Fruit fly (Drosophila melanogaster): ENCODE results near the gene prage.
A peak's percentile ranks its signal among the peaks of the same experiment; 100 is the strongest.

Gene prage

dm6 chrX:1873515-1874126 is 100.1 kb downstream of the prage start, which contains the start of the genes Pgam5 and Vps26 (continued):
- TF ChIP-seq sd (tag; optimal IDR thresholded peaks at IDR 0.05) (peak; percentile 76), bsh (GFP tag; optimal IDR thresholded peaks at IDR 0.05) (no peak), Ets97D (GFP tag; optimal IDR thresholded peaks at IDR 0.05) (peak; percentile 49), slou (GFP tag; optimal IDR thresholded peaks at IDR 0.05) (no peak), CG5180 (GFP tag; optimal IDR thresholded peaks at IDR 0.05) (no peak), CG31224 (GFP tag; IDR thresholded peaks at IDR 0.05) (no peak), CG10366 (GFP tag; IDR thresholded peaks at IDR 0.05) (no peak), mirr (GFP tag; optimal IDR thresholded peaks at IDR 0.05) (no peak), Nf-YA (GFP tag; IDR thresholded peaks at IDR 0.05) (no peak), CG2202 (tag; optimal IDR thresholded peaks at IDR 0.05) (no peak), cato (GFP tag; optimal IDR thresholded peaks at IDR 0.05; ENCODE audit: borderline replicate concordance) (no peak), CG42726 (GFP tag; IDR thresholded peaks at IDR 0.05; ENCODE audit: partially characterized antibody) (no peak), onecut (GFP tag; IDR thresholded peaks at IDR 0.05) (no peak), gsb-n (tag; optimal IDR thresholded peaks at IDR 0.05) (peak; percentile 71), CG2678 (tag; optimal IDR thresholded peaks at IDR 0.05) (no peak), CG17385 (GFP tag; optimal IDR thresholded peaks at IDR 0.05) (peak; percentile 95), MBD-R2 (GFP tag; IDR thresholded peaks at IDR 0.05) (peak; percentile 22), CG7357 (GFP tag; IDR thresholded peaks at IDR 0.05) (no peak), CG2116 (GFP tag; optimal IDR thresholded peaks at IDR 0.05) (peak; percentile 30), CG11093 (GFP tag; IDR thresholded peaks at IDR 0.05) (no peak), CG34224 (GFP tag; IDR thresholded peaks at IDR 0.05; ENCODE audit: partially characterized antibody) (no peak), croc (GFP tag; conservative IDR thresholded peaks at IDR 0.05) (no peak), CG12236 (GFP tag; optimal IDR thresholded peaks at IDR 0.05) (no peak), Sry-δ (GFP tag; optimal IDR thresholded peaks at IDR 0.05) (peak; percentile 38), YL-1 (GFP tag; optimal IDR thresholded peaks at IDR 0.05) (peak; percentile 72), CG4854 (GFP tag; optimal IDR thresholded peaks at IDR 0.05) (no peak), her (GFP tag; optimal IDR thresholded peaks at IDR 0.05) (no peak), CkIIα-i1 (GFP tag; IDR thresholded peaks at IDR 0.05) (no peak), GATAe (GFP tag; conservative IDR thresholded peaks at IDR 0.05) (no peak), prd (optimal IDR thresholded peaks at IDR 0.05) (no peak), prd (GFP tag; IDR thresholded peaks at IDR 0.05) (no peak), Nf-YB (GFP tag; optimal IDR thresholded peaks at IDR 0.05) (no peak), zen (tag; optimal IDR thresholded peaks at IDR 0.05) (peak; percentile 26), wor (GFP tag; IDR thresholded peaks at IDR 0.05) (no peak), CG12769 (tag; optimal IDR thresholded peaks at IDR 0.05) (no peak), CG32767 (GFP tag; IDR thresholded peaks at IDR 0.05) (no peak), tio (GFP tag; optimal IDR thresholded peaks at IDR 0.05) (no peak), knrl (GFP tag; IDR thresholded peaks at IDR 0.05; ENCODE audit: partially characterized antibody) (no peak), Bteb2 (GFP tag; optimal IDR thresholded peaks at IDR 0.05) (no peak), Hmr (GFP tag; optimal IDR thresholded peaks at IDR 0.05) (no peak), sug (tag; optimal IDR thresholded peaks at IDR 0.05) (no peak), Sox100B (GFP tag; optimal IDR thresholded peaks at IDR 0.05) (no peak), CG11398 (GFP tag; optimal IDR thresholded peaks at IDR 0.05) (no peak), CG11696 (GFP tag; IDR thresholded peaks at IDR 0.05) (no peak), CG3065 (GFP tag; optimal IDR thresholded peaks at IDR 0.05) (no peak), Dbx (GFP tag; IDR thresholded peaks at IDR 0.05) (no peak), CG18619 (GFP tag; optimal IDR thresholded peaks at IDR 0.05) (no peak), Vsx1 (GFP tag; optimal IDR thresholded peaks at IDR 0.05) (no peak), D19A (tag; optimal IDR thresholded peaks at IDR 0.05) (no peak), CG3847 (GFP tag; IDR thresholded peaks at IDR 0.05) (no peak), run (tag; optimal IDR thresholded peaks at IDR 0.05) (no peak)

Data from whole organism, embryonic.